Worm (Caenorhabditis elegans) whole organism, L4 larva: Measurements from ENCODE around the gene F14D7.9.

Experiments
- T20F7.1 ChIP-seq: fragments of 200-800 bp; sonication (Bioruptor generic); optimal IDR thresholded peaks from 2 replicates; lab custom pipeline; 2018; ENCODE audit warnings: mild to moderate bottlenecking, missing genetic modification characterization, missing compliant biosample characterization
- ZK546.5 ChIP-seq, 2 experiments: sonication (generic microtip); optimal IDR thresholded peaks; 2 replicates each; lab custom pipeline; 2017; ENCODE audit warnings: missing biosample characterization in 2 of 2, missing genetic modification characterization in 2 of 2
- ceh-28 ChIP-seq: fragments of 150-350 bp; optimal IDR thresholded peaks from 2 replicates; lab custom pipeline; 2014; ENCODE audit warnings: missing biosample characterization, missing genetic modification reagents, missing genetic modification characterization
- ces-1 ChIP-seq: fragments of 150-350 bp; sonication (generic microtip); optimal IDR thresholded peaks from 4 replicates; lab custom pipeline; 2014; ENCODE audit warnings: missing biosample characterization, missing genetic modification reagents, missing genetic modification characterization
- egl-27 ChIP-seq: sonication (generic microtip); optimal IDR thresholded peaks from 3 replicates; lab custom pipeline; 2017; ENCODE audit warnings: missing biosample characterization, missing genetic modification reagents, missing genetic modification characterization
- fkh-10 ChIP-seq: fragments of 150-350 bp; optimal IDR thresholded peaks from 2 replicates; lab custom pipeline; 2014; ENCODE audit warnings: missing biosample characterization, missing genetic modification reagents, missing genetic modification characterization
- lin-13 ChIP-seq: fragments of 150-350 bp; optimal IDR thresholded peaks from 2 replicates; lab custom pipeline; 2014; ENCODE audit warnings: missing biosample characterization, missing genetic modification reagents, missing genetic modification characterization
- snpc-4 ChIP-seq: fragments of 150-350 bp; optimal IDR thresholded peaks from 2 replicates; lab custom pipeline; 2014; ENCODE audit warnings: missing biosample characterization, missing genetic modification characterization
- unc-62 ChIP-seq, 3 experiments: fragments of 150-350 bp in 1 of 3; sonication (generic microtip); optimal IDR thresholded peaks in 2 of 3; peaks in 1 of 3; 1 replicate in 1 of 3; 2 replicates in 2 of 3; lab custom pipeline; 2014 to 2017; ENCODE audit warnings: missing biosample characterization in 3 of 3, missing genetic modification characterization in 3 of 3, missing genetic modification reagents in 3 of 3, missing genotype in 1 of 3

- TF ChIP-seq snpc-4 (tag; lab: Kevin White, UChicago) (no peak), egl-27 (tag; lab: Kevin White, UChicago) (no peak), ceh-28 (no peak), ZK546.5 (tag; optimal IDR thresholded peaks at IDR 0.05; lab: Kevin White, UChicago) (no peak), lin-13 (GFP tag; lab: Kevin White, UChicago) (no peak), T20F7.1 (GFP tag; lab: Kevin White, UChicago) (no peak), unc-62 (GFP tag; optimal IDR thresholded peaks at IDR 0.05 in 1 of 2; lab: Kevin White, UChicago) (no peak), unc-62 (tag; optimal IDR thresholded peaks at IDR 0.05; lab: Kevin White, UChicago) (no peak), ces-1 (GFP tag; lab: Kevin White, UChicago) (no peak), fkh-10 (GFP tag; lab: Kevin White, UChicago) (no peak)
These were observed 24.7 kb downstream of the F14D7.9 start, which contains the start of gene F47B8.13 for ce11 chrV:14319101-14319781.
